Worm (Caenorhabditis elegans) whole organism, L4/young adult: ENCODE data around the gene fbxc-53.

ENCODE experiments used
- W03F9.2 ChIP-seq: fragments of 150-350 bp; optimal IDR thresholded peaks from 2 replicates; lab custom pipeline; 2014; ENCODE audit warnings: missing biosample characterization, missing genetic modification characterization
- dao-5 ChIP-seq: sonication (generic microtip); optimal IDR thresholded peaks from 2 replicates; lab custom pipeline; 2016; ENCODE audit warnings: missing genotype, missing genetic modification characterization, moderate library complexity, missing compliant biosample characterization
- him-1 ChIP-seq: sonication (generic microtip); optimal IDR thresholded peaks from 2 replicates; lab custom pipeline; 2016; ENCODE audit warnings: missing genotype, missing genetic modification reagents, missing genetic modification characterization, missing compliant biosample characterization

The fbxc-53 gene

ce11 chrII:3688333-3688732, 22.8 kb upstream of the fbxc-53 start, which contains the start of gene ifas-1:
TSS of gene ifas-1 (minus strand) at chrII:3688719.
- no peak for TF ChIP-seq W03F9.2 (tag; lab: Kevin White, UChicago)
- no peak for TF ChIP-seq him-1 (tag; lab: Kevin White, UChicago)

- no peak for TF ChIP-seq him-1 (tag; lab: Kevin White, UChicago)
- TF ChIP-seq W03F9.2 (tag; lab: Kevin White, UChicago) = no peak
- TF ChIP-seq dao-5 = no peak
Measured at ce11 chrII:3690646-3691045, 20.4 kb upstream of the fbxc-53 start, which contains the start of gene srx-101. TSS of gene srx-101 (minus strand) at chrII:3690746.

- TF ChIP-seq him-1 (tag; lab: Kevin White, UChicago) = no peak
Measured at ce11 chrII:3694664-3695063, 16.4 kb upstream of the fbxc-53 start, which contains the start of gene srx-102. TSS of gene srx-102 (minus strand) at chrII:3694764.

- TF ChIP-seq dao-5 (no peak), him-1 (tag; lab: Kevin White, UChicago) (no peak), W03F9.2 (tag; lab: Kevin White, UChicago) (no peak)
Measured at ce11 chrII:3699591-3699990, 11.5 kb upstream of the fbxc-53 start, which contains the start of gene srx-104. TSS of gene srx-104 (minus strand) at chrII:3699691.

ce11 chrII:3701305-3701704, 9.8 kb upstream of the fbxc-53 start, which contains the start of gene srx-105:
TSS of gene srx-105 (minus strand) at chrII:3701405.
- TF ChIP-seq dao-5 (no peak), W03F9.2 (tag; lab: Kevin White, UChicago) (no peak), him-1 (tag; lab: Kevin White, UChicago) (no peak)

- TF ChIP-seq him-1 (tag; lab: Kevin White, UChicago) (no peak), W03F9.2 (tag; lab: Kevin White, UChicago) (no peak), dao-5 (no peak)
Measured at ce11 chrII:3705320-3705719, 5.8 kb upstream of the fbxc-53 start, which contains the start of gene srx-108. TSS of gene srx-108 (plus strand) at chrII:3705620.

- TF ChIP-seq him-1 (tag; lab: Kevin White, UChicago) (no peak), W03F9.2 (tag; lab: Kevin White, UChicago) (no peak), dao-5 (no peak)
Measured at ce11 chrII:3709255-3709654, 1.8 kb upstream of the fbxc-53 start, which contains the start of gene srx-110. TSS of gene srx-110 (plus strand) at chrII:3709555.

- TF ChIP-seq dao-5 (no peak), him-1 (tag; lab: Kevin White, UChicago) (no peak), W03F9.2 (tag; lab: Kevin White, UChicago) (no peak)
Measured at ce11 chrII:3714595-3714994, 3.5 kb downstream of the fbxc-53 start, which contains the start of gene srh-100. TSS of gene srh-100 (minus strand) at chrII:3714695.

ce11 chrII:3716455-3716854, 5.4 kb downstream of the fbxc-53 start, which contains the start of gene srh-99:
TSS of gene srh-99 (minus strand) at chrII:3716555.
- TF ChIP-seq W03F9.2 (tag; lab: Kevin White, UChicago) = no peak
- no peak for TF ChIP-seq him-1 (tag; lab: Kevin White, UChicago)
- TF ChIP-seq dao-5 = no peak

ce11 chrII:3716961-3717360, 5.9 kb downstream of the fbxc-53 start, which contains the start of gene fbxc-52:
TSS of gene fbxc-52 (plus strand) at chrII:3717261.
- TF ChIP-seq W03F9.2 (tag; lab: Kevin White, UChicago) (no peak), him-1 (tag; lab: Kevin White, UChicago) (no peak), dao-5 (no peak)

ce11 chrII:3721016-3721415, 9.9 kb downstream of the fbxc-53 start, which contains the start of gene C46E10.3:
TSS of gene C46E10.3 (plus strand) at chrII:3721316.
- TF ChIP-seq W03F9.2 (tag; lab: Kevin White, UChicago) (no peak), dao-5 (no peak), him-1 (tag; lab: Kevin White, UChicago) (no peak)

- no peak for TF ChIP-seq W03F9.2 (tag; lab: Kevin White, UChicago)
- no peak for TF ChIP-seq dao-5
- no peak for TF ChIP-seq him-1 (tag; lab: Kevin White, UChicago)
Measured at ce11 chrII:3724175-3724715, 13.2 kb downstream of the fbxc-53 start, which contains the start of gene C46E10.1. TSS of gene C46E10.1 (plus strand) at chrII:3724225.

- no peak for TF ChIP-seq dao-5
- no peak for TF ChIP-seq him-1 (tag; lab: Kevin White, UChicago)
- TF ChIP-seq W03F9.2 (tag; lab: Kevin White, UChicago) = no peak
Measured at ce11 chrII:3727996-3728395, 16.9 kb downstream of the fbxc-53 start, which contains the start of gene C46E10.8. TSS of gene C46E10.8 (minus strand) at chrII:3728096.

ce11 chrII:3731723-3732122, 20.6 kb downstream of the fbxc-53 start, which contains the start of the genes sdz-12 and bath-31:
TSS of gene sdz-12 (minus strand) at chrII:3731823.
TSS of gene bath-31 (plus strand) at chrII:3731973.
- TF ChIP-seq W03F9.2 (tag; lab: Kevin White, UChicago) (no peak), dao-5 (no peak), him-1 (tag; lab: Kevin White, UChicago) (no peak)
